Worm (Caenorhabditis elegans) whole organism, L1 larva: ENCODE results near the gene srh-308.

Source experiments
- C04F5.9 ChIP-seq: sonication (generic microtip); optimal IDR thresholded peaks from 2 replicates; lab custom pipeline; 2016; ENCODE audit warnings: missing genetic modification characterization, missing compliant biosample characterization
- C16A3.4 ChIP-seq: fragments of 150-350 bp; optimal IDR thresholded peaks from 2 replicates; lab custom pipeline; 2014; ENCODE audit warnings: missing biosample characterization, missing genetic modification characterization
- C34B4.2 ChIP-seq: sonication (generic microtip); optimal IDR thresholded peaks from 2 replicates; lab custom pipeline; 2017; ENCODE audit warnings: mild to moderate bottlenecking, missing genetic modification characterization, missing compliant biosample characterization
- Y116A8C.19 ChIP-seq: sonication (generic microtip); optimal IDR thresholded peaks from 2 replicates; lab custom pipeline; 2016; ENCODE audit warnings: missing compliant biosample characterization, missing genetic modification characterization, borderline replicate concordance
- alr-1 ChIP-seq: fragments of 200-800 bp; sonication (Bioruptor generic); optimal IDR thresholded peaks from 2 replicates; lab custom pipeline; 2018; ENCODE audit warnings: borderline replicate concordance, mild to moderate bottlenecking, missing genetic modification characterization, missing compliant biosample characterization
- aly-2 ChIP-seq: fragments of 150-350 bp; optimal IDR thresholded peaks from 2 replicates; lab custom pipeline; 2014; ENCODE audit warnings: missing biosample characterization, missing genetic modification characterization
- ama-1 ChIP-seq: fragments of 150-350 bp; optimal IDR thresholded peaks from 2 replicates; lab custom pipeline; 2014
- ceh-63 ChIP-seq: fragments of 200-800 bp; sonication (Bioruptor generic); optimal IDR thresholded peaks from 2 replicates; lab custom pipeline; 2018; ENCODE audit warnings: mild to moderate bottlenecking, missing genetic modification characterization, missing compliant biosample characterization
- ceh-82 ChIP-seq, 3 experiments: fragments of 150-350 bp in 1 of 3; sonication (generic microtip) in 2 of 3; optimal IDR thresholded peaks; 2 replicates each; lab custom pipeline; 2014 to 2017; ENCODE audit warnings: missing biosample characterization in 3 of 3, missing genetic modification characterization in 3 of 3
- ceh-90 ChIP-seq: sonication (generic microtip); optimal IDR thresholded peaks from 2 replicates; lab custom pipeline; 2016; ENCODE audit warnings: missing genetic modification characterization, missing compliant biosample characterization
- ces-1 ChIP-seq: fragments of 150-350 bp; optimal IDR thresholded peaks from 2 replicates; lab custom pipeline; 2014; ENCODE audit warnings: missing biosample characterization, missing genetic modification reagents, missing genetic modification characterization
- dpl-1 ChIP-seq, 3 experiments: fragments of 150-350 bp in 2 of 3; sonication (generic microtip) in 1 of 3; optimal IDR thresholded peaks; 2 replicates each; lab custom pipeline; 2014 to 2017; ENCODE audit warnings: missing biosample characterization in 3 of 3, missing genetic modification characterization in 3 of 3, missing genetic modification reagents in 3 of 3
- efl-1 ChIP-seq, 4 experiments: fragments of 150-350 bp; optimal IDR thresholded peaks in 3 of 4; peaks in 1 of 4; 1 replicate in 1 of 4; 2 replicates in 3 of 4; lab custom pipeline; 2014; ENCODE audit warnings: missing biosample characterization in 2 of 4, missing genetic modification characterization in 2 of 4, missing genetic modification reagents in 2 of 4
- efl-3 ChIP-seq: fragments of 200-800 bp; sonication (Bioruptor generic); optimal IDR thresholded peaks from 2 replicates; lab custom pipeline; 2018; ENCODE audit warnings: mild to moderate bottlenecking, missing genetic modification characterization, missing compliant biosample characterization
- egl-13 ChIP-seq: sonication (generic microtip); optimal IDR thresholded peaks from 2 replicates; lab custom pipeline; 2016; ENCODE audit warnings: missing genotype, missing genetic modification reagents, missing genetic modification characterization, missing compliant biosample characterization
- elt-2 ChIP-seq: sonication (generic microtip); optimal IDR thresholded peaks from 2 replicates; lab custom pipeline; 2016; ENCODE audit warnings: missing genetic modification characterization, mild to moderate bottlenecking, inconsistent platforms, missing compliant biosample characterization, missing genetic modification reagents
- ets-5 ChIP-seq: fragments of 200-800 bp; sonication (Bioruptor generic); IDR thresholded peaks from 2 replicates; pipeline ENCODE4 v1.3.6; 2022; ENCODE audit warnings: missing genetic modification characterization, missing compliant biosample characterization
- fkh-4 ChIP-seq: sonication (generic microtip); optimal IDR thresholded peaks from 2 replicates; lab custom pipeline; 2016; ENCODE audit warnings: missing compliant biosample characterization, missing genetic modification characterization, borderline replicate concordance
- fkh-8 ChIP-seq: sonication (generic microtip); optimal IDR thresholded peaks from 2 replicates; lab custom pipeline; 2016; ENCODE audit warnings: mild to moderate bottlenecking, missing genetic modification characterization, missing compliant biosample characterization
- fos-1 ChIP-seq: fragments of 150-350 bp; optimal IDR thresholded peaks from 2 replicates; lab custom pipeline; 2014; ENCODE audit warnings: missing biosample characterization, missing genetic modification characterization
- grh-1 ChIP-seq: fragments of 200-800 bp; sonication (Bioruptor generic); IDR thresholded peaks from 2 replicates; pipeline ENCODE4 v1.3.6; 2022; ENCODE audit warnings: missing genetic modification reagents, missing genetic modification characterization, missing compliant biosample characterization
- hlh-17 ChIP-seq: fragments of 200-800 bp; sonication (Bioruptor generic); optimal IDR thresholded peaks from 2 replicates; lab custom pipeline; 2018; ENCODE audit warnings: missing genetic modification characterization, mild to moderate bottlenecking, missing compliant biosample characterization, moderate library complexity, borderline replicate concordance
- hlh-4 ChIP-seq: sonication (generic microtip); optimal IDR thresholded peaks from 2 replicates; lab custom pipeline; 2016; ENCODE audit warnings: mild to moderate bottlenecking, missing genetic modification characterization, missing compliant biosample characterization
- hpl-2 ChIP-seq: fragments of 150-350 bp; optimal IDR thresholded peaks from 2 replicates; lab custom pipeline; 2014; ENCODE audit warnings: missing biosample characterization, missing genetic modification reagents, missing genetic modification characterization
- irx-1 ChIP-seq: sonication (generic microtip); optimal IDR thresholded peaks from 2 replicates; lab custom pipeline; 2016; ENCODE audit warnings: missing genetic modification characterization, missing compliant biosample characterization
- lin-13 ChIP-seq: fragments of 150-350 bp; optimal IDR thresholded peaks from 2 replicates; lab custom pipeline; 2014; ENCODE audit warnings: missing biosample characterization, missing genetic modification reagents, missing genetic modification characterization
- lin-35 ChIP-seq, 2 experiments: fragments of 150-350 bp; optimal IDR thresholded peaks; 2 replicates each; lab custom pipeline; 2014; ENCODE audit warnings: missing biosample characterization in 2 of 2, missing genetic modification characterization in 2 of 2, missing genetic modification reagents in 2 of 2
- lir-3 ChIP-seq: sonication (generic microtip); optimal IDR thresholded peaks from 2 replicates; lab custom pipeline; 2016; ENCODE audit warnings: mild to moderate bottlenecking, missing genetic modification characterization, moderate library complexity, missing compliant biosample characterization; ENCODE audit not compliant: poor library complexity
- lsy-2 ChIP-seq, 2 experiments: fragments of 150-350 bp; optimal IDR thresholded peaks; 2 replicates each; lab custom pipeline; 2014; ENCODE audit warnings: missing biosample characterization in 2 of 2, missing genetic modification characterization in 2 of 2
- mdl-1 ChIP-seq, 2 experiments: fragments of 150-350 bp; optimal IDR thresholded peaks; 2 replicates each; lab custom pipeline; 2014 to 2017; ENCODE audit warnings: missing biosample characterization in 2 of 2, missing genetic modification characterization in 2 of 2, inconsistent platforms in 1 of 2
- mef-2 ChIP-seq: fragments of 150-350 bp; optimal IDR thresholded peaks from 2 replicates; lab custom pipeline; 2014; ENCODE audit warnings: missing biosample characterization, missing genetic modification characterization
- mep-1 ChIP-seq: fragments of 150-350 bp; optimal IDR thresholded peaks from 2 replicates; lab custom pipeline; 2014; ENCODE audit warnings: missing biosample characterization, missing genetic modification characterization
- nhr-11 ChIP-seq: fragments of 150-350 bp; optimal IDR thresholded peaks from 2 replicates; lab custom pipeline; 2014; ENCODE audit warnings: missing biosample characterization, missing genetic modification characterization
- nhr-12 ChIP-seq: sonication (generic microtip); optimal IDR thresholded peaks from 2 replicates; lab custom pipeline; 2017; ENCODE audit warnings: missing biosample characterization, missing genetic modification characterization
- nhr-20 ChIP-seq: sonication (generic microtip); optimal IDR thresholded peaks from 2 replicates; lab custom pipeline; 2016; ENCODE audit warnings: mild to moderate bottlenecking, missing genetic modification characterization, missing compliant biosample characterization
- nhr-28 ChIP-seq: fragments of 150-350 bp; optimal IDR thresholded peaks from 2 replicates; lab custom pipeline; 2014; ENCODE audit warnings: missing biosample characterization, missing genetic modification characterization
- nhr-47 ChIP-seq: sonication (generic microtip); optimal IDR thresholded peaks from 2 replicates; lab custom pipeline; 2016; ENCODE audit warnings: mild to moderate bottlenecking, missing genetic modification characterization, moderate library complexity, missing compliant biosample characterization
- nhr-90 ChIP-seq: sonication (generic microtip); optimal IDR thresholded peaks from 2 replicates; lab custom pipeline; 2016; ENCODE audit warnings: mild to moderate bottlenecking, missing genetic modification characterization, missing compliant biosample characterization; ENCODE audit not compliant: poor library complexity
- pag-3 ChIP-seq: sonication (generic microtip); optimal IDR thresholded peaks from 2 replicates; lab custom pipeline; 2017; ENCODE audit warnings: missing genetic modification characterization, mild to moderate bottlenecking, missing compliant biosample characterization, antibody characterized with exemption, borderline replicate concordance; ENCODE audit not compliant: insufficient read depth
- rnt-1 ChIP-seq: sonication (generic microtip); optimal IDR thresholded peaks from 2 replicates; lab custom pipeline; 2016; ENCODE audit warnings: mild to moderate bottlenecking, missing genetic modification characterization, moderate library complexity, missing compliant biosample characterization
- snpc-4 ChIP-seq: fragments of 150-350 bp; optimal IDR thresholded peaks from 2 replicates; lab custom pipeline; 2014; ENCODE audit warnings: missing biosample characterization, missing genetic modification characterization
- snu-23 ChIP-seq: sonication (generic microtip); optimal IDR thresholded peaks from 2 replicates; lab custom pipeline; 2016; ENCODE audit warnings: missing genetic modification characterization, missing compliant biosample characterization
- swsn-7 ChIP-seq: sonication (generic microtip); optimal IDR thresholded peaks from 2 replicates; lab custom pipeline; 2016; ENCODE audit warnings: missing genetic modification characterization, missing compliant biosample characterization
- tbx-2 ChIP-seq: sonication (generic microtip); optimal IDR thresholded peaks from 2 replicates; lab custom pipeline; 2016; ENCODE audit warnings: missing genetic modification characterization, missing compliant biosample characterization
- tlp-1 ChIP-seq: fragments of 150-350 bp; optimal IDR thresholded peaks from 2 replicates; lab custom pipeline; 2014; ENCODE audit warnings: missing biosample characterization, missing genetic modification characterization
- unc-130 ChIP-seq: fragments of 150-350 bp; optimal IDR thresholded peaks from 2 replicates; lab custom pipeline; 2017; ENCODE audit warnings: missing biosample characterization, missing genetic modification characterization, inconsistent platforms
- unc-30 ChIP-seq: sonication (generic microtip); optimal IDR thresholded peaks from 2 replicates; lab custom pipeline; 2017; ENCODE audit warnings: missing biosample characterization, missing genetic modification characterization
- unc-62 ChIP-seq: fragments of 150-350 bp; optimal IDR thresholded peaks from 2 replicates; lab custom pipeline; 2014; ENCODE audit warnings: missing biosample characterization, missing genetic modification reagents, missing genetic modification characterization
- unc-86 ChIP-seq: sonication (generic microtip); optimal IDR thresholded peaks from 2 replicates; lab custom pipeline; 2016; ENCODE audit warnings: missing genetic modification characterization, missing compliant biosample characterization
- vab-15 ChIP-seq: sonication (generic microtip); optimal IDR thresholded peaks from 2 replicates; lab custom pipeline; 2017; ENCODE audit warnings: missing genotype, mild to moderate bottlenecking, missing genetic modification characterization, missing compliant biosample characterization
- zag-1 ChIP-seq: fragments of 150-350 bp; optimal IDR thresholded peaks from 2 replicates; lab custom pipeline; 2014; ENCODE audit warnings: missing biosample characterization, missing genetic modification characterization
- ztf-4 ChIP-seq: fragments of 150-350 bp; optimal IDR thresholded peaks from 2 replicates; lab custom pipeline; 2014; ENCODE audit warnings: missing biosample characterization, missing genetic modification characterization

Gene srh-308

DNA sequence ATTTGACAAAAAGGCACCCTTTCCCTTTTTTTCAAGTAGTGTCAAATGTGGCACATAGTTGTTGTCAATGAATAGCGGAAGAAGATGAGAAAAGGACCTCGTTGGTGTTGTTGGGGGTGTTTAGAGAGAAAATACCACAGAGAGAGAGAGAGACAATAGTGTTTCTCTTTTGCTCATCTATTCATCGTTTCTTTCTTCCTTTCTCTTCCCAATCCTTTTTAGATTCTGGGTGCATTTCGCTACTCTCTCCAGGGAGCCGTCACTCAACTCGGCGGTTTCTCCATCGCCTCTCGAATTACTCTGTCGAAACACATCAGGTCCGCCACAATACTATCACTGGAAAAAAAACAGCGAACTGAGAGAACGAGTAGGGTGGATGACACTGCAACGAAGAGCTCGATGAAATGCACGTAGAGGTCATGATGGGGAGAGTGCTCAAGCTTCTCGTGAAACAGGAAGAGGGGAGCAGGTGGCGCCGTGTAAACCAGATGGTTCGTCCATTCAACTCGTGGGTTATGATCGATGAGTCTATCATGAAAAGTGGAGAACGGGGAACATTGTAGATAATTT lies 13.7 kb downstream of the srh-308 start:
- TF ChIP-seq ets-5 (no peak), dpl-1 (GFP tag; optimal IDR thresholded peaks at IDR 0.05; lab: Kevin White, UChicago) (no peak), snpc-4 (tag; lab: Kevin White, UChicago) (no peak), ama-1 (lab: Kevin White, UChicago) (no peak), nhr-28 (no peak), snu-23 (GFP tag; lab: Kevin White, UChicago) (peak; percentile 1), efl-3 (GFP tag; lab: Kevin White, UChicago) (no peak), fkh-8 (no peak), unc-130 (tag; lab: Kevin White, UChicago) (peak; percentile 4), rnt-1 (tag; lab: Kevin White, UChicago) (peak; percentile 39), Y116A8C.19 (no peak), ztf-4 (no peak), elt-2 (tag; lab: Kevin White, UChicago) (no peak), grh-1 (GFP tag; lab: Robert Waterston, UW) (no peak), C04F5.9 (tag; lab: Kevin White, UChicago) (no peak), hlh-4 (tag; lab: Kevin White, UChicago) (no peak), nhr-20 (tag; lab: Kevin White, UChicago) (no peak), ceh-82 (tag; optimal IDR thresholded peaks at IDR 0.05; lab: Kevin White, UChicago) (peak in 1 of 3 experiments; percentile 26), pag-3 (tag; lab: Kevin White, UChicago) (no peak), hlh-17 (GFP tag; lab: Kevin White, UChicago) (no peak), nhr-47 (tag; lab: Kevin White, UChicago) (no peak), hpl-2 (GFP tag; lab: Kevin White, UChicago) (no peak), efl-1 (optimal IDR thresholded peaks at IDR 0.05; lab: Kevin White, UChicago) (no peak), efl-1 (GFP tag; optimal IDR thresholded peaks at IDR 0.05 in 1 of 2; lab: Kevin White, UChicago) (no peak), fos-1 (no peak), unc-62 (GFP tag; lab: Kevin White, UChicago) (no peak), mdl-1 (tag; optimal IDR thresholded peaks at IDR 0.05; lab: Kevin White, UChicago) (no peak), zag-1 (no peak), tlp-1 (tag; lab: Kevin White, UChicago) (no peak), ceh-90 (tag; lab: Kevin White, UChicago) (no peak), ces-1 (no peak), mef-2 (tag; lab: Kevin White, UChicago) (no peak), aly-2 (no peak), C34B4.2 (tag; lab: Kevin White, UChicago) (no peak), unc-30 (no peak), tbx-2 (tag; lab: Kevin White, UChicago) (no peak), unc-86 (tag; lab: Kevin White, UChicago) (no peak), nhr-12 (tag; lab: Kevin White, UChicago) (no peak), irx-1 (no peak), vab-15 (tag; lab: Kevin White, UChicago) (no peak), swsn-7 (tag; lab: Kevin White, UChicago) (no peak), C16A3.4 (tag; lab: Kevin White, UChicago) (peak; percentile 2), nhr-90 (tag; lab: Kevin White, UChicago) (no peak), alr-1 (tag; lab: Kevin White, UChicago) (no peak), lir-3 (tag; lab: Kevin White, UChicago) (no peak), lin-13 (GFP tag; lab: Kevin White, UChicago) (no peak), mep-1 (tag; lab: Kevin White, UChicago) (peak; percentile 14), nhr-11 (tag; lab: Kevin White, UChicago) (no peak), ceh-63 (GFP tag; lab: Kevin White, UChicago) (no peak), egl-13 (tag; lab: Kevin White, UChicago) (no peak), lsy-2 (tag; optimal IDR thresholded peaks at IDR 0.05; lab: Kevin White, UChicago) (peak in 1 of 2 experiments; percentile 36), fkh-4 (tag; lab: Kevin White, UChicago) (no peak), lin-35 (GFP tag; optimal IDR thresholded peaks at IDR 0.05; lab: Kevin White, UChicago) (no peak)
